Fruit fly (Drosophila melanogaster) whole organism, embryonic: ENCODE measurements around the gene Gdh.

Experiments used
- Atf6 ChIP-seq: fragments of 200-800 bp; sonication (Bioruptor generic); IDR thresholded peaks from 2 replicates; pipeline ENCODE4 v1.3.6; 2022; ENCODE audit warnings: missing biosample characterization, missing genetic modification characterization
- CG1024 ChIP-seq: fragments of 200-800 bp; sonication (Bioruptor generic); IDR thresholded peaks from 2 replicates; pipeline ENCODE4 v1.3.6; 2022; ENCODE audit warnings: missing biosample characterization, missing genetic modification characterization
- CG10565 ChIP-seq: fragments of 200-800 bp; sonication (Bioruptor generic); optimal IDR thresholded peaks from 3 replicates; lab custom pipeline; 2016; ENCODE audit warnings: missing biosample characterization, mild to moderate bottlenecking, missing genetic modification characterization
- CG12942 ChIP-seq: fragments of 200-800 bp; sonication (Bioruptor generic); optimal IDR thresholded peaks from 3 replicates; lab custom pipeline; 2016; ENCODE audit warnings: missing biosample characterization, missing genetic modification characterization
- CG13287 ChIP-seq: fragments of 200-800 bp; sonication (Bioruptor generic); IDR thresholded peaks from 2 replicates; pipeline ENCODE4 v1.3.6; 2022; ENCODE audit warnings: missing biosample characterization, missing genetic modification characterization; ENCODE audit not compliant: partially characterized antibody
- CG13775 ChIP-seq: fragments of 200-800 bp; sonication (Bioruptor generic); optimal IDR thresholded peaks from 3 replicates; lab custom pipeline; 2017; ENCODE audit warnings: missing biosample characterization, mild to moderate bottlenecking, missing genetic modification characterization
- CG14014 ChIP-seq: fragments of 200-800 bp; sonication (Bioruptor generic); IDR thresholded peaks from 2 replicates; pipeline ENCODE4 v1.3.6; 2022; ENCODE audit warnings: missing biosample characterization, missing genetic modification characterization
- CG14667 ChIP-seq: fragments of 200-800 bp; sonication (Bioruptor generic); IDR thresholded peaks from 2 replicates; pipeline ENCODE4 v1.3.6; 2022; ENCODE audit warnings: missing biosample characterization, missing genetic modification characterization
- CG15073 ChIP-seq: fragments of 200-800 bp; sonication (Bioruptor generic); optimal IDR thresholded peaks from 2 replicates; lab custom pipeline; 2016; ENCODE audit warnings: missing biosample characterization, missing genetic modification characterization
- CG16863 ChIP-seq: fragments of 200-800 bp; sonication (Bioruptor generic); optimal IDR thresholded peaks from 3 replicates; lab custom pipeline; 2016; ENCODE audit warnings: missing biosample characterization, missing genetic modification characterization
- CG17829 ChIP-seq: fragments of 200-800 bp; optimal IDR thresholded peaks from 2 replicates; lab custom pipeline; 2019; ENCODE audit warnings: missing biosample characterization, mild to moderate bottlenecking, missing genetic modification characterization, moderate library complexity
- CG18011 ChIP-seq: fragments of 200-800 bp; sonication (Bioruptor generic); optimal IDR thresholded peaks from 2 replicates; lab custom pipeline; 2017; ENCODE audit warnings: missing biosample characterization, missing genetic modification characterization, mild to moderate bottlenecking, moderate library complexity, missing genotype
- CG1832 ChIP-seq: fragments of 200-800 bp; sonication (Bioruptor generic); optimal IDR thresholded peaks from 2 replicates; lab custom pipeline; 2017; ENCODE audit warnings: missing biosample characterization, mild to moderate bottlenecking, missing genetic modification characterization, inconsistent platforms
- CG3281 ChIP-seq: fragments of 200-800 bp; sonication (Bioruptor generic); optimal IDR thresholded peaks from 3 replicates; lab custom pipeline; 2017; ENCODE audit warnings: missing biosample characterization, mild to moderate bottlenecking, missing genetic modification characterization
- CG3838 ChIP-seq: fragments of 200-800 bp; sonication (Bioruptor generic); optimal IDR thresholded peaks from 3 replicates; lab custom pipeline; 2016; ENCODE audit warnings: missing biosample characterization, missing genetic modification characterization
- Dbx ChIP-seq: fragments of 200-800 bp; sonication (Bioruptor generic); IDR thresholded peaks from 3 replicates; pipeline ENCODE4 v1.3.6; 2022; ENCODE audit warnings: missing biosample characterization, missing genetic modification characterization
- Dek ChIP-seq: fragments of 200-800 bp; sonication (Bioruptor generic); optimal IDR thresholded peaks from 3 replicates; lab custom pipeline; 2019; ENCODE audit warnings: missing biosample characterization, mild to moderate bottlenecking, missing genetic modification characterization, moderate library complexity
- Dp ChIP-seq: fragments of 200-800 bp; sonication (Bioruptor generic); optimal IDR thresholded peaks from 2 replicates; lab custom pipeline; 2018; ENCODE audit warnings: missing biosample characterization, mild to moderate bottlenecking, missing genetic modification characterization, moderate library complexity
- E2f2 ChIP-seq: fragments of 200-800 bp; sonication (Bioruptor generic); IDR thresholded peaks from 2 replicates; pipeline ENCODE4 v1.3.6; 2022; ENCODE audit warnings: missing biosample characterization, missing genetic modification characterization
- Ets97D ChIP-seq: fragments of 200-800 bp; sonication (Bioruptor generic); optimal IDR thresholded peaks from 3 replicates; lab custom pipeline; 2016; ENCODE audit warnings: missing biosample characterization, missing genetic modification characterization
- Fer3 ChIP-seq: fragments of 200-800 bp; sonication (Bioruptor generic); optimal IDR thresholded peaks from 2 replicates; lab custom pipeline; 2018; ENCODE audit warnings: missing biosample characterization, mild to moderate bottlenecking, missing genetic modification characterization, moderate library complexity
- Hr3 ChIP-seq: fragments of 200-800 bp; sonication (Bioruptor generic); optimal IDR thresholded peaks from 3 replicates; lab custom pipeline; 2016; ENCODE audit warnings: missing biosample characterization, missing genetic modification characterization
- Hr51 ChIP-seq, 2 experiments: fragments of 200-800 bp; sonication (Bioruptor generic); optimal IDR thresholded peaks; 2 replicates in 1 of 2; 3 replicates in 1 of 2; lab custom pipeline; 2016 to 2018; ENCODE audit warnings: missing biosample characterization in 2 of 2, missing genetic modification characterization in 2 of 2, mild to moderate bottlenecking in 1 of 2, moderate library complexity in 1 of 2
- Kr ChIP-seq: fragments of 200-800 bp; sonication (Bioruptor generic); optimal IDR thresholded peaks from 2 replicates; lab custom pipeline; 2017; ENCODE audit warnings: missing biosample characterization, mild to moderate bottlenecking, missing genetic modification characterization
- MTF-1 ChIP-seq: fragments of 200-800 bp; sonication (Bioruptor generic); optimal IDR thresholded peaks from 2 replicates; lab custom pipeline; 2018; ENCODE audit warnings: missing biosample characterization, mild to moderate bottlenecking, missing genetic modification characterization, borderline replicate concordance
- Med ChIP-seq: fragments of 200-800 bp; sonication (Bioruptor generic); peaks from one replicate; lab custom pipeline; 2016; ENCODE audit warnings: missing biosample characterization, missing genetic modification characterization, mild to moderate bottlenecking, inconsistent platforms, moderate library complexity
- PHDP ChIP-seq: fragments of 200-800 bp; sonication (Bioruptor generic); optimal IDR thresholded peaks from 3 replicates; lab custom pipeline; 2018; ENCODE audit warnings: missing biosample characterization, mild to moderate bottlenecking, missing genetic modification characterization, moderate library complexity
- Scr ChIP-seq: fragments of 200-800 bp; sonication (Bioruptor generic); IDR thresholded peaks from 2 replicates; pipeline ENCODE4 v1.3.6; 2022; ENCODE audit warnings: missing biosample characterization, missing genetic modification characterization; ENCODE audit not compliant: partially characterized antibody
- Sry-β ChIP-seq: fragments of 200-800 bp; sonication (Bioruptor generic); optimal IDR thresholded peaks from 2 replicates; lab custom pipeline; 2018; ENCODE audit warnings: missing biosample characterization, mild to moderate bottlenecking, missing genetic modification characterization, moderate library complexity
- Trl ChIP-seq, 3 experiments: fragments of >200 bp in 2 of 3; fragments of 200-800 bp in 1 of 3; sonication (Bioruptor generic) in 1 of 3; optimal IDR thresholded peaks; 2 replicates in 1 of 3; 3 replicates in 2 of 3; lab custom pipeline; 2016 to 2017; ENCODE audit warnings: missing biosample characterization in 1 of 3, missing genetic modification characterization in 1 of 3
- YL-1 ChIP-seq: fragments of 200-800 bp; sonication (Bioruptor generic); optimal IDR thresholded peaks from 3 replicates; lab custom pipeline; 2017; ENCODE audit warnings: missing biosample characterization, mild to moderate bottlenecking, missing genetic modification characterization
- bsh ChIP-seq, 2 experiments: fragments of 200-800 bp; sonication (Bioruptor generic); optimal IDR thresholded peaks; 2 replicates each; lab custom pipeline; 2017 to 2018; ENCODE audit warnings: mild to moderate bottlenecking in 2 of 2, missing biosample characterization in 2 of 2, missing genetic modification characterization in 2 of 2, moderate library complexity in 1 of 2
- caup ChIP-seq: fragments of 200-800 bp; sonication (Bioruptor generic); optimal IDR thresholded peaks from 3 replicates; lab custom pipeline; 2017; ENCODE audit warnings: missing biosample characterization, mild to moderate bottlenecking, missing genetic modification characterization, moderate library complexity; ENCODE audit not compliant: severe bottlenecking
- chm ChIP-seq: fragments of 200-800 bp; sonication (Bioruptor generic); IDR thresholded peaks from 2 replicates; pipeline ENCODE4 v1.3.6; 2022; ENCODE audit warnings: missing biosample characterization, missing genetic modification characterization
- ewg ChIP-seq: fragments of 200-800 bp; sonication (Bioruptor generic); optimal IDR thresholded peaks from 3 replicates; lab custom pipeline; 2017; ENCODE audit warnings: mild to moderate bottlenecking, missing biosample characterization, missing genetic modification reagents, missing genetic modification characterization
- fd102C ChIP-seq: fragments of 200-800 bp; sonication (Bioruptor generic); optimal IDR thresholded peaks from 2 replicates; lab custom pipeline; 2018; ENCODE audit warnings: missing biosample characterization, mild to moderate bottlenecking, missing genetic modification characterization, moderate library complexity
- her ChIP-seq: fragments of 200-800 bp; sonication (Bioruptor generic); optimal IDR thresholded peaks from 2 replicates; lab custom pipeline; 2016; ENCODE audit warnings: missing biosample characterization, missing genetic modification characterization
- hkb ChIP-seq, 2 experiments: fragments of 200-800 bp in 1 of 2; fragments of >200 bp in 1 of 2; sonication (Bioruptor generic) in 1 of 2; IDR thresholded peaks in 1 of 2; optimal IDR thresholded peaks in 1 of 2; 2 replicates each; pipeline versions ENCODE4 v1.3.6 to Lab custom; 2017 to 2022; ENCODE audit warnings: missing biosample characterization in 1 of 2, missing genetic modification characterization in 1 of 2
- kah ChIP-seq: fragments of 200-800 bp; sonication (Bioruptor generic); optimal IDR thresholded peaks from 2 replicates; lab custom pipeline; 2018; ENCODE audit warnings: missing biosample characterization, mild to moderate bottlenecking, missing genetic modification characterization
- nom ChIP-seq: fragments of 200-800 bp; sonication (Bioruptor generic); optimal IDR thresholded peaks from 2 replicates; lab custom pipeline; 2017; ENCODE audit warnings: missing biosample characterization, missing genetic modification characterization, mild to moderate bottlenecking, moderate library complexity, missing genetic modification reagents
- otp ChIP-seq: fragments of 200-800 bp; sonication (Bioruptor generic); IDR thresholded peaks from 3 replicates; pipeline ENCODE4, ENCODE4 v1.3.6; 2022; ENCODE audit warnings: missing biosample characterization, missing genetic modification characterization
- sna ChIP-seq: fragments of 200-800 bp; sonication (Bioruptor generic); IDR thresholded peaks from 2 replicates; pipeline ENCODE4 v1.3.6; 2022; ENCODE audit warnings: missing biosample characterization, missing genetic modification characterization; ENCODE audit not compliant: partially characterized antibody
- sqz ChIP-seq: fragments of 200-800 bp; sonication (Bioruptor generic); optimal IDR thresholded peaks from 3 replicates; lab custom pipeline; 2018; ENCODE audit warnings: missing biosample characterization, mild to moderate bottlenecking, missing genetic modification characterization
- sr ChIP-seq: fragments of 200-800 bp; sonication (Bioruptor generic); IDR thresholded peaks from 3 replicates; pipeline ENCODE4 v1.3.6; 2022; ENCODE audit warnings: missing biosample characterization, missing genetic modification characterization
- trem ChIP-seq: fragments of 200-800 bp; optimal IDR thresholded peaks from 3 replicates; lab custom pipeline; 2019; ENCODE audit warnings: missing biosample characterization, mild to moderate bottlenecking, missing genetic modification characterization, moderate library complexity
- tup ChIP-seq: fragments of 200-800 bp; sonication (Bioruptor generic); optimal IDR thresholded peaks from 2 replicates; lab custom pipeline; 2016; ENCODE audit warnings: missing biosample characterization, mild to moderate bottlenecking, missing genetic modification characterization, moderate library complexity
- wek ChIP-seq: fragments of 200-800 bp; sonication (Bioruptor generic); optimal IDR thresholded peaks from 3 replicates; lab custom pipeline; 2018; ENCODE audit warnings: missing biosample characterization, mild to moderate bottlenecking, missing genetic modification characterization, moderate library complexity
- zen ChIP-seq: fragments of 200-800 bp; sonication (Bioruptor generic); optimal IDR thresholded peaks from 3 replicates; lab custom pipeline; 2018; ENCODE audit warnings: missing biosample characterization, mild to moderate bottlenecking, missing genetic modification characterization, moderate library complexity

Gene Gdh

dm6 chr3R:23962781-23963222 is 19.9 kb upstream of the Gdh start, which contains the start of gene CG31140 (continued):
- no peak for TF ChIP-seq fd102C (GFP tag; lab: Kevin White, UChicago)
- TF ChIP-seq Fer3 (tag; lab: Kevin White, UChicago): no peak
- TF ChIP-seq PHDP (tag; lab: Kevin White, UChicago): no peak
- no peak for TF ChIP-seq CG10565 (GFP tag; lab: Kevin White, UChicago)
- TF ChIP-seq trem: peak; percentile 95
- peak; percentile 13 for TF ChIP-seq CG17829
- TF ChIP-seq Sry-β: no peak
- peak; percentile 61 for TF ChIP-seq nom (GFP tag; lab: Kevin White, UChicago)
- TF ChIP-seq otp: 0 out of 3 replicates have a peak, but pooled peaks have one; percentile 21
- TF ChIP-seq CG14014 (GFP tag; lab: Robert Waterston, UW): no peak
- no peak for TF ChIP-seq sqz (GFP tag; lab: Kevin White, UChicago)
- TF ChIP-seq CG16863: no peak
- 0 out of 2 replicates have a peak, but pooled peaks have one; percentile 14 for TF ChIP-seq Scr (GFP tag; lab: Robert Waterston, UW)
- no peak for TF ChIP-seq Dek
- TF ChIP-seq caup (GFP tag; lab: Kevin White, UChicago): no peak
- peak; percentile 49 for TF ChIP-seq wek
- peak; percentile 6 for TF ChIP-seq CG3281
- peak in 1 of 2 experiments; percentile 38 for TF ChIP-seq bsh (GFP tag; optimal IDR thresholded peaks at IDR 0.05; lab: Kevin White, UChicago)
- TF ChIP-seq CG1024 (GFP tag; lab: Robert Waterston, UW): no peak
- TF ChIP-seq Kr (GFP tag; lab: Kevin White, UChicago): no peak
- no peak for TF ChIP-seq tup (GFP tag; lab: Kevin White, UChicago)
- no peak for TF ChIP-seq CG12942
- TF ChIP-seq Atf6 (GFP tag; lab: Robert Waterston, UW): no peak
- TF ChIP-seq YL-1 (GFP tag; lab: Kevin White, UChicago): peak; percentile 23
- no peak for TF ChIP-seq CG13287 (GFP tag; lab: Robert Waterston, UW)
- no peak for TF ChIP-seq zen (tag; lab: Kevin White, UChicago)
- TF ChIP-seq Dbx: 0 out of 3 replicates have a peak, but pooled peaks have one; percentile 23
- TF ChIP-seq hkb (optimal IDR thresholded peaks at IDR 0.05; lab: Kevin White, UChicago): no peak
- TF ChIP-seq hkb (GFP tag; IDR thresholded peaks at IDR 0.05; lab: Robert Waterston, UW): 0 out of 2 replicates have a peak, but pooled peaks have one; percentile 26
- no peak for TF ChIP-seq Ets97D (GFP tag; lab: Kevin White, UChicago)
- no peak for TF ChIP-seq CG13775 (GFP tag; lab: Kevin White, UChicago)
- peak; percentile 28 for TF ChIP-seq Dp (GFP tag; lab: Kevin White, UChicago)
- TF ChIP-seq Hr3: no peak
- peak; percentile 27 for TF ChIP-seq kah
- TF ChIP-seq her (GFP tag; lab: Kevin White, UChicago): no peak
- TF ChIP-seq Trl (optimal IDR thresholded peaks at IDR 0.05; lab: Kevin White, UChicago): peak; percentile 71 to 76
- TF ChIP-seq Trl (GFP tag; optimal IDR thresholded peaks at IDR 0.05; lab: Kevin White, UChicago): peak; percentile 13
- TF ChIP-seq sr (GFP tag; lab: Robert Waterston, UW): peak; percentile 38; the same call in 1 of the 3 replicates
- TF ChIP-seq sna (GFP tag; lab: Robert Waterston, UW): 0 out of 2 replicates have a peak, but pooled peaks have one; percentile 13
- peak; percentile 89 for TF ChIP-seq ewg (GFP tag; lab: Kevin White, UChicago)
- peak; percentile 1 for TF ChIP-seq MTF-1
- TF ChIP-seq CG1832 (GFP tag; lab: Kevin White, UChicago): peak; percentile 90
- no peak for TF ChIP-seq CG14667 (GFP tag; lab: Robert Waterston, UW)
- no peak for TF ChIP-seq CG15073 (GFP tag; lab: Kevin White, UChicago)
- TF ChIP-seq CG3838: no peak
- TF ChIP-seq CG18011: no peak
- TF ChIP-seq Hr51 (GFP tag; optimal IDR thresholded peaks at IDR 0.05; lab: Kevin White, UChicago): no peak
- TF ChIP-seq Med (GFP tag; lab: Kevin White, UChicago): peak; percentile 79
- peak; percentile 61; the same call in 1 of the 2 replicates for TF ChIP-seq chm (GFP tag; lab: Robert Waterston, UW)
- TF ChIP-seq E2f2: 0 out of 2 replicates have a peak, but pooled peaks have one; percentile 33
